Worm (Caenorhabditis elegans) whole organism, L2 larva: ENCODE measurements around the gene F18E3.13.

ENCODE experiments used
- C34F6.9 ChIP-seq: fragments of 150-350 bp; optimal IDR thresholded peaks from 2 replicates; lab custom pipeline; 2014; ENCODE audit warnings: missing biosample characterization, missing genetic modification characterization
- F13H6.1 ChIP-seq: sonication (generic microtip); optimal IDR thresholded peaks from 2 replicates; lab custom pipeline; 2016; ENCODE audit warnings: missing genetic modification characterization, missing compliant biosample characterization
- ZK546.5 ChIP-seq: sonication (generic microtip); optimal IDR thresholded peaks from 2 replicates; lab custom pipeline; 2017; ENCODE audit warnings: missing biosample characterization, missing genetic modification characterization
- alr-1 ChIP-seq: fragments of 150-350 bp; optimal IDR thresholded peaks from 2 replicates; lab custom pipeline; 2014; ENCODE audit warnings: missing biosample characterization, missing genetic modification characterization
- aly-2 ChIP-seq: fragments of 150-350 bp; optimal IDR thresholded peaks from 2 replicates; lab custom pipeline; 2014; ENCODE audit warnings: missing biosample characterization, missing genetic modification characterization
- ama-1 ChIP-seq: fragments of 150-350 bp; optimal IDR thresholded peaks from 2 replicates; lab custom pipeline; 2018; ENCODE audit warnings: inconsistent platforms
- blmp-1 ChIP-seq: sonication (generic microtip); optimal IDR thresholded peaks from 2 replicates; lab custom pipeline; 2017; ENCODE audit warnings: missing genetic modification characterization, mild to moderate bottlenecking, missing compliant biosample characterization, antibody characterized with exemption, moderate library complexity; ENCODE audit not compliant: insufficient read depth
- ceh-82 ChIP-seq: fragments of 150-350 bp; optimal IDR thresholded peaks from 2 replicates; lab custom pipeline; 2014; ENCODE audit warnings: missing biosample characterization, missing genetic modification characterization
- crh-2 ChIP-seq: sonication (generic microtip); optimal IDR thresholded peaks from 2 replicates; lab custom pipeline; 2017; ENCODE audit warnings: missing biosample characterization, missing genetic modification characterization
- dmd-4 ChIP-seq: sonication (generic microtip); optimal IDR thresholded peaks from 2 replicates; lab custom pipeline; 2017; ENCODE audit warnings: missing biosample characterization, missing genetic modification characterization
- egl-27 ChIP-seq: sonication (generic microtip); optimal IDR thresholded peaks from 3 replicates; lab custom pipeline; 2017; ENCODE audit warnings: missing biosample characterization, missing genetic modification reagents, missing genetic modification characterization
- elt-3 ChIP-seq: sonication (generic microtip); optimal IDR thresholded peaks from 2 replicates; lab custom pipeline; 2017; ENCODE audit warnings: missing biosample characterization, missing genetic modification characterization
- fos-1 ChIP-seq: fragments of 150-350 bp; optimal IDR thresholded peaks from 2 replicates; lab custom pipeline; 2014; ENCODE audit warnings: missing biosample characterization, missing genetic modification characterization
- gmeb-1 ChIP-seq: fragments of 150-350 bp; optimal IDR thresholded peaks from 2 replicates; lab custom pipeline; 2014; ENCODE audit warnings: missing biosample characterization, missing genetic modification characterization
- lin-13 ChIP-seq: fragments of 150-350 bp; optimal IDR thresholded peaks from 2 replicates; lab custom pipeline; 2014; ENCODE audit warnings: missing biosample characterization, missing genetic modification reagents, missing genetic modification characterization
- lin-39 ChIP-seq: fragments of 150-350 bp; optimal IDR thresholded peaks from 2 replicates; lab custom pipeline; 2014; ENCODE audit warnings: missing biosample characterization, missing genetic modification reagents, missing genetic modification characterization
- lsy-2 ChIP-seq, 2 experiments: fragments of 150-350 bp in 1 of 2; sonication (generic microtip) in 1 of 2; optimal IDR thresholded peaks; 2 replicates each; lab custom pipeline; 2014 to 2017; ENCODE audit warnings: missing biosample characterization in 2 of 2, missing genetic modification characterization in 2 of 2
- mab-5 ChIP-seq: fragments of 150-350 bp; optimal IDR thresholded peaks from 2 replicates; lab custom pipeline; 2014; ENCODE audit warnings: missing biosample characterization, missing genetic modification characterization
- mdl-1 ChIP-seq, 2 experiments: fragments of 150-350 bp in 1 of 2; sonication (generic microtip) in 1 of 2; optimal IDR thresholded peaks; 2 replicates each; lab custom pipeline; 2017; ENCODE audit warnings: missing biosample characterization in 2 of 2, missing genetic modification characterization in 2 of 2
- nhr-10 ChIP-seq: sonication (generic microtip); optimal IDR thresholded peaks from 2 replicates; lab custom pipeline; 2017; ENCODE audit warnings: missing biosample characterization, missing genetic modification characterization
- nhr-11 ChIP-seq: fragments of 150-350 bp; optimal IDR thresholded peaks from 2 replicates; lab custom pipeline; 2014; ENCODE audit warnings: missing biosample characterization, missing genetic modification characterization
- nhr-12 ChIP-seq: fragments of 150-350 bp; optimal IDR thresholded peaks from 2 replicates; lab custom pipeline; 2014; ENCODE audit warnings: missing biosample characterization, missing genetic modification characterization
- nhr-129 ChIP-seq: fragments of 150-350 bp; optimal IDR thresholded peaks from 2 replicates; lab custom pipeline; 2014; ENCODE audit warnings: missing biosample characterization, missing genetic modification characterization
- nhr-21 ChIP-seq: fragments of 150-350 bp; optimal IDR thresholded peaks from 2 replicates; lab custom pipeline; 2014; ENCODE audit warnings: missing biosample characterization, missing genetic modification characterization
- nhr-23 ChIP-seq: fragments of 150-350 bp; optimal IDR thresholded peaks from 2 replicates; lab custom pipeline; 2014; ENCODE audit warnings: missing biosample characterization, missing genetic modification reagents, missing genetic modification characterization
- nhr-25 ChIP-seq: fragments of 150-350 bp; sonication (generic microtip); optimal IDR thresholded peaks from 3 replicates; lab custom pipeline; 2014; ENCODE audit warnings: missing biosample characterization, missing genetic modification characterization
- nhr-77 ChIP-seq: fragments of 150-350 bp; optimal IDR thresholded peaks from 2 replicates; lab custom pipeline; 2014; ENCODE audit warnings: missing biosample characterization, missing genetic modification characterization
- peb-1 ChIP-seq: fragments of 150-350 bp; optimal IDR thresholded peaks from 2 replicates; lab custom pipeline; 2014; ENCODE audit warnings: missing biosample characterization, missing genetic modification characterization
- sem-4 ChIP-seq: fragments of 150-350 bp; optimal IDR thresholded peaks from 2 replicates; lab custom pipeline; 2014; ENCODE audit warnings: missing biosample characterization, missing genetic modification reagents, missing genetic modification characterization
- skn-1 ChIP-seq: sonication (generic microtip); optimal IDR thresholded peaks from 2 replicates; lab custom pipeline; 2017; ENCODE audit warnings: missing biosample characterization, missing genetic modification characterization
- sma-3 ChIP-seq: sonication (generic microtip); optimal IDR thresholded peaks from 2 replicates; lab custom pipeline; 2016; ENCODE audit warnings: missing genetic modification reagents, missing genetic modification characterization, missing compliant biosample characterization
- sma-9 ChIP-seq, 2 experiments: fragments of 150-350 bp in 1 of 2; sonication (generic microtip) in 1 of 2; optimal IDR thresholded peaks; 2 replicates each; lab custom pipeline; 2014 to 2016; ENCODE audit warnings: missing genetic modification characterization in 2 of 2, mild to moderate bottlenecking in 1 of 2, missing biosample characterization in 1 of 2, missing compliant biosample characterization in 1 of 2, missing genetic modification reagents in 1 of 2, moderate library complexity in 1 of 2
- unc-39 ChIP-seq: fragments of 150-350 bp; optimal IDR thresholded peaks from 2 replicates; lab custom pipeline; 2014; ENCODE audit warnings: missing biosample characterization, missing genetic modification characterization
- unc-55 ChIP-seq: fragments of 150-350 bp; sonication (generic microtip); optimal IDR thresholded peaks from 3 replicates; lab custom pipeline; 2014; ENCODE audit warnings: missing biosample characterization, missing genetic modification reagents, missing genetic modification characterization
- unc-62 ChIP-seq: fragments of 150-350 bp; optimal IDR thresholded peaks from 2 replicates; lab custom pipeline; 2014; ENCODE audit warnings: missing biosample characterization, missing genetic modification reagents, missing genetic modification characterization
- zag-1 ChIP-seq: fragments of 150-350 bp; optimal IDR thresholded peaks from 2 replicates; lab custom pipeline; 2014; ENCODE audit warnings: missing biosample characterization, missing genetic modification characterization
- ztf-4 ChIP-seq: fragments of 150-350 bp; optimal IDR thresholded peaks from 2 replicates; lab custom pipeline; 2014; ENCODE audit warnings: missing biosample characterization, missing genetic modification characterization

The F18E3.13 gene

ce11 chrV:7435376-7436204 is 19.6 kb downstream of the F18E3.13 start, which contains the start of the genes ddo-2 and F25E5.8:
TSS of gene ddo-2 (minus strand) at chrV:7435705.
TSS of gene F25E5.8 (plus strand) at chrV:7435930.
- TF ChIP-seq ama-1 (lab: Kevin White, UChicago) (peak; percentile 87), skn-1 (tag; lab: Kevin White, UChicago) (no peak), gmeb-1 (no peak), unc-62 (GFP tag; lab: Kevin White, UChicago) (no peak), lin-39 (tag; lab: Kevin White, UChicago) (no peak), unc-39 (tag; lab: Kevin White, UChicago) (no peak), nhr-25 (tag; lab: Kevin White, UChicago) (peak; percentile 59), nhr-21 (peak; percentile 30), ceh-82 (tag; lab: Kevin White, UChicago) (no peak), blmp-1 (peak; percentile 38), nhr-11 (tag; lab: Kevin White, UChicago) (no peak), nhr-10 (tag; lab: Kevin White, UChicago) (no peak), nhr-12 (no peak), mab-5 (no peak), nhr-77 (no peak), lin-13 (GFP tag; lab: Kevin White, UChicago) (no peak), egl-27 (tag; lab: Kevin White, UChicago) (no peak), sem-4 (tag; lab: Kevin White, UChicago) (peak; percentile 1), elt-3 (tag; lab: Kevin White, UChicago) (no peak), sma-3 (GFP tag; lab: Kevin White, UChicago) (peak; percentile 20)
- TF ChIP-seq, all 48 proteins: peak for 6

- TF ChIP-seq unc-62 (GFP tag; lab: Kevin White, UChicago) (no peak), alr-1 (tag; lab: Kevin White, UChicago) (no peak), nhr-23 (no peak), unc-39 (tag; lab: Kevin White, UChicago) (no peak), F13H6.1 (tag; lab: Kevin White, UChicago) (no peak), gmeb-1 (no peak)
Measured at ce11 chrV:7436509-7436908, 20.5 kb downstream of the F18E3.13 start.

- TF ChIP-seq sma-9 (GFP tag; optimal IDR thresholded peaks at IDR 0.05; lab: Kevin White, UChicago) (peak; percentile 52), sma-9 (tag; optimal IDR thresholded peaks at IDR 0.05; lab: Kevin White, UChicago) (no peak), unc-62 (GFP tag; lab: Kevin White, UChicago) (no peak), gmeb-1 (peak; percentile 26), C34F6.9 (tag; lab: Kevin White, UChicago) (peak; percentile 45), F13H6.1 (tag; lab: Kevin White, UChicago) (no peak), mdl-1 (tag; optimal IDR thresholded peaks at IDR 0.05; lab: Kevin White, UChicago) (no peak), lsy-2 (tag; optimal IDR thresholded peaks at IDR 0.05; lab: Kevin White, UChicago) (peak in 1 of 2 experiments; percentile 5), ztf-4 (tag; lab: Kevin White, UChicago) (peak; percentile 5), ZK546.5 (no peak), fos-1 (tag; lab: Kevin White, UChicago) (peak; percentile 31), nhr-21 (peak; percentile 94), peb-1 (tag; lab: Kevin White, UChicago) (no peak), nhr-25 (tag; lab: Kevin White, UChicago) (peak; percentile 81), ceh-82 (tag; lab: Kevin White, UChicago) (no peak), unc-55 (no peak), crh-2 (tag; lab: Kevin White, UChicago) (peak; percentile 30), nhr-129 (tag; lab: Kevin White, UChicago) (peak; percentile 59), blmp-1 (peak; percentile 59), ama-1 (lab: Kevin White, UChicago) (peak; percentile 98), sma-3 (GFP tag; lab: Kevin White, UChicago) (peak; percentile 72), zag-1 (tag; lab: Kevin White, UChicago) (no peak), aly-2 (tag; lab: Kevin White, UChicago) (no peak), dmd-4 (tag; lab: Kevin White, UChicago) (no peak)
Measured at ce11 chrV:7436911-7437310, 20.9 kb downstream of the F18E3.13 start.
